Worm (Caenorhabditis elegans) whole organism, L4 larva: ENCODE measurements around the gene srt-15.

Experiments
- D1046.2 ChIP-seq: fragments of 200-800 bp; sonication (Bioruptor generic); IDR thresholded peaks from 2 replicates; pipeline ENCODE4 v1.3.6; 2022; ENCODE audit warnings: missing genetic modification characterization, missing compliant biosample characterization
- F10B5.3 ChIP-seq: sonication (generic microtip); optimal IDR thresholded peaks from 2 replicates; lab custom pipeline; 2016; ENCODE audit warnings: mild to moderate bottlenecking, missing genetic modification characterization, missing compliant biosample characterization
- F44E2.7 ChIP-seq: fragments of 200-800 bp; sonication (Bioruptor generic); IDR thresholded peaks from 2 replicates; pipeline ENCODE4 v2.1.2; 2022; ENCODE audit warnings: missing genetic modification characterization, missing compliant biosample characterization
- F49E8.2 ChIP-seq: sonication (generic microtip); optimal IDR thresholded peaks from 2 replicates; lab custom pipeline; 2016; ENCODE audit warnings: missing compliant biosample characterization, mild to moderate bottlenecking, missing genetic modification characterization, borderline replicate concordance
- R02D3.7 ChIP-seq: fragments of 150-350 bp; sonication (generic microtip); optimal IDR thresholded peaks from 3 replicates; lab custom pipeline; 2014; ENCODE audit warnings: missing biosample characterization, missing genetic modification characterization
- attf-4 ChIP-seq: sonication (generic microtip); optimal IDR thresholded peaks from 3 replicates; lab custom pipeline; 2017; ENCODE audit warnings: missing biosample characterization, missing genetic modification characterization
- ceh-28 ChIP-seq: fragments of 150-350 bp; optimal IDR thresholded peaks from 2 replicates; lab custom pipeline; 2014; ENCODE audit warnings: missing biosample characterization, missing genetic modification reagents, missing genetic modification characterization
- ceh-62 ChIP-seq: sonication (generic microtip); optimal IDR thresholded peaks from 2 replicates; lab custom pipeline; 2017; ENCODE audit warnings: missing biosample characterization, missing genetic modification characterization
- daf-16 ChIP-seq, 3 experiments: sonication (generic microtip); optimal IDR thresholded peaks; 2 replicates each; lab custom pipeline; 2016 to 2017; ENCODE audit warnings: missing genetic modification characterization in 3 of 3, missing genetic modification reagents in 3 of 3, mild to moderate bottlenecking in 2 of 3, missing compliant biosample characterization in 2 of 3, missing biosample characterization in 1 of 3, moderate library complexity in 1 of 3
- dpl-1 ChIP-seq: fragments of 150-350 bp; optimal IDR thresholded peaks from 2 replicates; lab custom pipeline; 2014; ENCODE audit warnings: missing biosample characterization, missing genetic modification reagents, missing genetic modification characterization
- dve-1 ChIP-seq: sonication (generic microtip); optimal IDR thresholded peaks from 2 replicates; lab custom pipeline; 2017; ENCODE audit warnings: antibody characterized with exemption, mild to moderate bottlenecking, missing genetic modification characterization, missing compliant biosample characterization; ENCODE audit not compliant: insufficient read depth
- egl-27 ChIP-seq: sonication (generic microtip); optimal IDR thresholded peaks from 3 replicates; lab custom pipeline; 2017; ENCODE audit warnings: missing biosample characterization, missing genetic modification reagents, missing genetic modification characterization
- gei-8 ChIP-seq: fragments of 200-800 bp; sonication (Bioruptor generic); optimal IDR thresholded peaks from 2 replicates; lab custom pipeline; 2018; ENCODE audit warnings: mild to moderate bottlenecking, missing genetic modification characterization, missing compliant biosample characterization
- hlh-11 ChIP-seq: fragments of 200-800 bp; sonication (Bioruptor generic); optimal IDR thresholded peaks from 2 replicates; lab custom pipeline; 2018; ENCODE audit warnings: mild to moderate bottlenecking, missing genetic modification characterization, missing compliant biosample characterization
- hmg-1.1 ChIP-seq: fragments of 200-800 bp; sonication (Bioruptor generic); IDR thresholded peaks from 2 replicates; pipeline ENCODE4 v1.3.6; 2022; ENCODE audit warnings: missing genetic modification reagents, missing genetic modification characterization, missing compliant biosample characterization
- jun-1 ChIP-seq: fragments of 150-350 bp; optimal IDR thresholded peaks from 2 replicates; lab custom pipeline; 2014; ENCODE audit warnings: missing biosample characterization, missing genetic modification reagents, missing genetic modification characterization
- lin-13 ChIP-seq: fragments of 150-350 bp; optimal IDR thresholded peaks from 2 replicates; lab custom pipeline; 2014; ENCODE audit warnings: missing biosample characterization, missing genetic modification reagents, missing genetic modification characterization
- lin-15B ChIP-seq: fragments of 150-350 bp; sonication (generic microtip); optimal IDR thresholded peaks from 3 replicates; lab custom pipeline; 2014; ENCODE audit warnings: missing biosample characterization, missing genetic modification characterization
- madf-5 ChIP-seq, 2 experiments: fragments of 200-800 bp; sonication (Bioruptor generic); IDR thresholded peaks; 2 replicates each; pipeline ENCODE4 v1.3.6; 2022; ENCODE audit warnings: missing compliant biosample characterization in 2 of 2, missing genetic modification characterization in 2 of 2
- madf-9 ChIP-seq: fragments of 200-800 bp; sonication (Bioruptor generic); conservative IDR thresholded peaks from 2 replicates; pipeline ENCODE4 v1.3.6; 2022; ENCODE audit warnings: missing genetic modification reagents, missing genetic modification characterization, missing compliant biosample characterization
- mdt-29 ChIP-seq: fragments of 200-800 bp; sonication (Bioruptor generic); IDR thresholded peaks from 2 replicates; pipeline ENCODE4 v1.3.6; 2022; ENCODE audit warnings: missing genetic modification reagents, missing genetic modification characterization, missing compliant biosample characterization
- nhr-10 ChIP-seq: fragments of 150-350 bp; optimal IDR thresholded peaks from 2 replicates; lab custom pipeline; 2014; ENCODE audit warnings: missing biosample characterization, missing genetic modification characterization
- nhr-11 ChIP-seq: fragments of 150-350 bp; optimal IDR thresholded peaks from 2 replicates; lab custom pipeline; 2014; ENCODE audit warnings: missing biosample characterization, missing genetic modification characterization
- nhr-111 ChIP-seq: fragments of 200-800 bp; sonication (Bioruptor generic); optimal IDR thresholded peaks from 2 replicates; lab custom pipeline; 2018; ENCODE audit warnings: mild to moderate bottlenecking, missing genetic modification characterization, missing compliant biosample characterization
- nhr-237 ChIP-seq: sonication (generic microtip); optimal IDR thresholded peaks from 2 replicates; lab custom pipeline; 2017; ENCODE audit warnings: missing biosample characterization, missing genetic modification characterization
- nhr-25 ChIP-seq: sonication (generic microtip); optimal IDR thresholded peaks from 2 replicates; lab custom pipeline; 2017; ENCODE audit warnings: missing genetic modification characterization, mild to moderate bottlenecking, missing compliant biosample characterization, antibody characterized with exemption, moderate library complexity, borderline replicate concordance; ENCODE audit not compliant: insufficient read depth
- nhr-41 ChIP-seq: fragments of 200-800 bp; sonication (Bioruptor generic); IDR thresholded peaks from 2 replicates; pipeline ENCODE4 v1.3.6; 2022; ENCODE audit warnings: missing genetic modification reagents, missing genetic modification characterization, missing compliant biosample characterization
- nhr-76 ChIP-seq: fragments of 150-350 bp; optimal IDR thresholded peaks from 2 replicates; lab custom pipeline; 2014; ENCODE audit warnings: missing biosample characterization, missing genetic modification characterization
- nhr-77 ChIP-seq: fragments of 150-350 bp; optimal IDR thresholded peaks from 2 replicates; lab custom pipeline; 2014; ENCODE audit warnings: missing biosample characterization, missing genetic modification characterization
- sdz-12 ChIP-seq: fragments of 200-800 bp; sonication (Bioruptor generic); optimal IDR thresholded peaks from 2 replicates; lab custom pipeline; 2018; ENCODE audit warnings: mild to moderate bottlenecking, missing genetic modification characterization, missing compliant biosample characterization
- set-16 ChIP-seq: fragments of 200-800 bp; sonication (Bioruptor generic); IDR thresholded peaks from 2 replicates; pipeline ENCODE4 v1.3.6; 2022; ENCODE audit warnings: missing genetic modification reagents, missing genetic modification characterization, missing compliant biosample characterization
- tra-1 ChIP-seq: fragments of 200-800 bp; sonication (Bioruptor generic); IDR thresholded peaks from 2 replicates; pipeline ENCODE4 v1.3.6; 2022; ENCODE audit warnings: missing genetic modification reagents, missing genetic modification characterization, missing compliant biosample characterization
- unc-130 ChIP-seq: sonication (generic microtip); optimal IDR thresholded peaks from 2 replicates; lab custom pipeline; 2016; ENCODE audit warnings: missing genetic modification reagents, missing genetic modification characterization, missing compliant biosample characterization
- vab-7 ChIP-seq: fragments of 200-800 bp; sonication (Bioruptor generic); IDR thresholded peaks from 2 replicates; pipeline ENCODE4 v1.3.6; 2022; ENCODE audit warnings: missing genetic modification reagents, missing genetic modification characterization, missing compliant biosample characterization
- zag-1 ChIP-seq: fragments of 150-350 bp; optimal IDR thresholded peaks from 2 replicates; lab custom pipeline; 2014; ENCODE audit warnings: missing biosample characterization, missing genetic modification characterization
- zfp-3 ChIP-seq: fragments of 200-800 bp; sonication (Bioruptor generic); conservative IDR thresholded peaks from 2 replicates; pipeline ENCODE4 v1.3.6; 2022; ENCODE audit warnings: missing genetic modification reagents, missing genetic modification characterization, missing compliant biosample characterization
- ztf-7 ChIP-seq: fragments of 150-350 bp; optimal IDR thresholded peaks from 2 replicates; lab custom pipeline; 2014; ENCODE audit warnings: missing biosample characterization, missing genetic modification characterization

Gene srt-15

ce11 chrV:3062078-3062477 lies at the start of gene srt-15:
srt-15 (minus strand) TSS chrV:3062178.
- TF ChIP-seq vab-7, result no peak
- no peak for TF ChIP-seq madf-5 (GFP tag; IDR thresholded peaks at IDR 0.05; lab: Robert Waterston, UW)
- TF ChIP-seq nhr-41 (GFP tag; lab: Robert Waterston, UW), result no peak
- TF ChIP-seq zfp-3 (GFP tag; lab: Robert Waterston, UW), result no peak
- no peak for TF ChIP-seq lin-15B (tag; lab: Kevin White, UChicago)
- no peak for TF ChIP-seq dve-1 (tag; lab: Kevin White, UChicago)
- TF ChIP-seq sdz-12, result no peak
- no peak for TF ChIP-seq ztf-7 (tag; lab: Kevin White, UChicago)
- TF ChIP-seq F49E8.2, result no peak
- no peak for TF ChIP-seq F44E2.7 (GFP tag; lab: Robert Waterston, UW)
- no peak for TF ChIP-seq nhr-111 (GFP tag; lab: Kevin White, UChicago)
- no peak for TF ChIP-seq dpl-1
- TF ChIP-seq unc-130, result no peak
- no peak for TF ChIP-seq set-16 (GFP tag; lab: Robert Waterston, UW)
- TF ChIP-seq nhr-11 (tag; lab: Kevin White, UChicago), result no peak
- TF ChIP-seq attf-4 (tag; lab: Kevin White, UChicago), result no peak

ce11 chrV:3107450-3107849 lies 45.5 kb upstream of the srt-15 start, which contains the start of gene str-68:
str-68 (minus strand) TSS chrV:3107550.
- TF ChIP-seq mdt-29, result no peak
- no peak for TF ChIP-seq gei-8 (GFP tag; lab: Kevin White, UChicago)
- no peak for TF ChIP-seq madf-5 (GFP tag; IDR thresholded peaks at IDR 0.05; lab: Robert Waterston, UW)
- TF ChIP-seq hlh-11 (tag; lab: Kevin White, UChicago), result no peak
- TF ChIP-seq nhr-237 (tag; lab: Kevin White, UChicago), result no peak
- no peak for TF ChIP-seq tra-1

- TF ChIP-seq zag-1 (tag; lab: Kevin White, UChicago) (no peak), nhr-77 (tag; lab: Kevin White, UChicago) (no peak), ceh-62 (tag; lab: Kevin White, UChicago) (no peak), nhr-10 (no peak), nhr-25 (tag; lab: Kevin White, UChicago) (no peak), tra-1 (no peak), daf-16 (GFP tag; optimal IDR thresholded peaks at IDR 0.05; lab: Kevin White, UChicago) (no peak), daf-16 (tag; optimal IDR thresholded peaks at IDR 0.05; lab: Kevin White, UChicago) (no peak), F49E8.2 (no peak), egl-27 (tag; lab: Kevin White, UChicago) (no peak)
- TF ChIP-seq, all 104 proteins: peak for 0
Observed at ce11 chrV:3106785-3107184, 44.8 kb upstream of the srt-15 start.

- TF ChIP-seq hlh-11 (tag; lab: Kevin White, UChicago), result no peak
- no peak for TF ChIP-seq jun-1 (tag; lab: Kevin White, UChicago)
- TF ChIP-seq lin-15B (tag; lab: Kevin White, UChicago), result no peak
- no peak for TF ChIP-seq ceh-28 (tag; lab: Kevin White, UChicago)
- TF ChIP-seq nhr-237 (tag; lab: Kevin White, UChicago), result no peak
- TF ChIP-seq nhr-76 (tag; lab: Kevin White, UChicago), result no peak
- TF ChIP-seq D1046.2 (GFP tag; lab: Robert Waterston, UW), result no peak
- no peak for TF ChIP-seq lin-13 (GFP tag; lab: Kevin White, UChicago)
- TF ChIP-seq hmg-1.1, result no peak
- TF ChIP-seq F10B5.3, result no peak
- no peak for TF ChIP-seq madf-9 (GFP tag; lab: Robert Waterston, UW)
- TF ChIP-seq R02D3.7 (tag; lab: Kevin White, UChicago), result no peak
- TF ChIP-seq set-16 (GFP tag; lab: Robert Waterston, UW), result no peak
- TF ChIP-seq daf-16 (GFP tag; optimal IDR thresholded peaks at IDR 0.05; lab: Kevin White, UChicago), result no peak
- TF ChIP-seq daf-16 (tag; optimal IDR thresholded peaks at IDR 0.05; lab: Kevin White, UChicago), result no peak
Observed at ce11 chrV:3105810-3106209, 43.8 kb upstream of the srt-15 start, which contains the start of gene str-69. str-69 (minus strand) TSS chrV:3105910.
